Fruit fly (Drosophila melanogaster): ENCODE data around the gene Gr23a.

dm6 chr2L:2720368-2720767, 50.7 kb downstream of the Gr23a start:
- TF ChIP-seq Rfx (GFP tag; IDR thresholded peaks at IDR 0.05) (peak; percentile 40; the same call in 1 of the 2 replicates), CG6854 (GFP tag; optimal IDR thresholded peaks at IDR 0.05) (no peak), MBD-R2 (GFP tag; IDR thresholded peaks at IDR 0.05) (no peak), p53 (GFP tag; optimal IDR thresholded peaks at IDR 0.05) (no peak), Max (GFP tag; optimal IDR thresholded peaks at IDR 0.05) (no peak), tio (GFP tag; optimal IDR thresholded peaks at IDR 0.05) (no peak), tap (tag; optimal IDR thresholded peaks at IDR 0.05) (no peak), Vsx1 (GFP tag; optimal IDR thresholded peaks at IDR 0.05) (no peak), CG12155 (GFP tag; optimal IDR thresholded peaks at IDR 0.05) (no peak), salm (tag; optimal IDR thresholded peaks at IDR 0.05) (no peak), Meics (GFP tag; optimal IDR thresholded peaks at IDR 0.05) (peak; percentile 35), Drgx (GFP tag; IDR thresholded peaks at IDR 0.05) (no peak)

Data from whole organism, embryonic.